Worm (Caenorhabditis elegans) whole organism, L3 larva: ENCODE results near the gene ceh-48.

Experiments
- ama-1 ChIP-seq: fragments of 150-350 bp; optimal IDR thresholded peaks from 2 replicates; lab custom pipeline; 2018
- hmg-11 ChIP-seq: sonication (generic microtip); optimal IDR thresholded peaks from 2 replicates; lab custom pipeline; 2016; ENCODE audit warnings: missing genetic modification characterization, missing compliant biosample characterization
- mml-1 ChIP-seq: fragments of 150-350 bp; sonication (generic microtip); optimal IDR thresholded peaks from 3 replicates; lab custom pipeline; 2014; ENCODE audit warnings: missing biosample characterization, missing genetic modification characterization
- nfya-1 ChIP-seq: sonication (generic microtip); optimal IDR thresholded peaks from 2 replicates; lab custom pipeline; 2017; ENCODE audit warnings: missing genetic modification characterization, mild to moderate bottlenecking, missing compliant biosample characterization, antibody characterized with exemption, moderate library complexity; ENCODE audit not compliant: insufficient read depth
- nhr-11 ChIP-seq: fragments of 150-350 bp; optimal IDR thresholded peaks from 2 replicates; lab custom pipeline; 2014; ENCODE audit warnings: missing biosample characterization, missing genetic modification characterization
- nhr-23 ChIP-seq: fragments of 150-350 bp; optimal IDR thresholded peaks from 2 replicates; lab custom pipeline; 2014; ENCODE audit warnings: missing biosample characterization, missing genetic modification reagents, missing genetic modification characterization
- nhr-237 ChIP-seq: fragments of 150-350 bp; optimal IDR thresholded peaks from 2 replicates; lab custom pipeline; 2014; ENCODE audit warnings: missing biosample characterization, missing genetic modification characterization
- pha-4 ChIP-seq: fragments of 150-350 bp; optimal IDR thresholded peaks from 2 replicates; lab custom pipeline; 2014; ENCODE audit warnings: missing biosample characterization, missing genetic modification reagents, missing genetic modification characterization
- pqm-1 ChIP-seq: fragments of 150-350 bp; optimal IDR thresholded peaks from 2 replicates; lab custom pipeline; 2017; ENCODE audit warnings: missing biosample characterization, missing genetic modification characterization, inconsistent platforms
- snpc-4 ChIP-seq: fragments of 150-350 bp; optimal IDR thresholded peaks from 2 replicates; lab custom pipeline; 2014; ENCODE audit warnings: missing biosample characterization, missing genetic modification characterization
- unc-62 ChIP-seq: fragments of 150-350 bp; sonication (generic microtip); optimal IDR thresholded peaks from 4 replicates; lab custom pipeline; 2014; ENCODE audit warnings: missing biosample characterization, missing genetic modification reagents, missing genetic modification characterization
- zag-1 ChIP-seq: fragments of 150-350 bp; optimal IDR thresholded peaks from 2 replicates; lab custom pipeline; 2014; ENCODE audit warnings: missing biosample characterization, missing genetic modification characterization
- ztf-11 ChIP-seq: fragments of 150-350 bp; optimal IDR thresholded peaks from 2 replicates; lab custom pipeline; 2014; ENCODE audit warnings: missing biosample characterization, missing genetic modification characterization
- ztf-4 ChIP-seq: fragments of 150-350 bp; optimal IDR thresholded peaks from 2 replicates; lab custom pipeline; 2014; ENCODE audit warnings: missing biosample characterization, missing genetic modification characterization

- TF ChIP-seq mml-1 (tag; lab: Kevin White, UChicago) (no peak), nhr-23 (tag; lab: Kevin White, UChicago) (no peak), hmg-11 (tag; lab: Kevin White, UChicago) (no peak), ztf-11 (no peak), ama-1 (lab: Kevin White, UChicago) (no peak), ztf-4 (no peak), snpc-4 (tag; lab: Kevin White, UChicago) (no peak), nhr-11 (tag; lab: Kevin White, UChicago) (no peak), pqm-1 (tag; lab: Kevin White, UChicago) (no peak), zag-1 (tag; lab: Kevin White, UChicago) (no peak), unc-62 (GFP tag; lab: Kevin White, UChicago) (no peak), nhr-237 (tag; lab: Kevin White, UChicago) (no peak), pha-4 (tag; lab: Kevin White, UChicago) (no peak), nfya-1 (tag; lab: Kevin White, UChicago) (no peak)
These were observed 40.8 kb downstream of the ceh-48 start for ce11 chrIV:6852727-6853126.
